Worm (Caenorhabditis elegans) whole organism, L4/young adult: Measurements from ENCODE around the gene F26D11.13.

Source experiments
- dao-5 ChIP-seq: sonication (generic microtip); optimal IDR thresholded peaks from 2 replicates; lab custom pipeline; 2016; ENCODE audit warnings: missing genotype, missing genetic modification characterization, moderate library complexity, missing compliant biosample characterization
- him-1 ChIP-seq: sonication (generic microtip); optimal IDR thresholded peaks from 2 replicates; lab custom pipeline; 2016; ENCODE audit warnings: missing genotype, missing genetic modification reagents, missing genetic modification characterization, missing compliant biosample characterization

DNA sequence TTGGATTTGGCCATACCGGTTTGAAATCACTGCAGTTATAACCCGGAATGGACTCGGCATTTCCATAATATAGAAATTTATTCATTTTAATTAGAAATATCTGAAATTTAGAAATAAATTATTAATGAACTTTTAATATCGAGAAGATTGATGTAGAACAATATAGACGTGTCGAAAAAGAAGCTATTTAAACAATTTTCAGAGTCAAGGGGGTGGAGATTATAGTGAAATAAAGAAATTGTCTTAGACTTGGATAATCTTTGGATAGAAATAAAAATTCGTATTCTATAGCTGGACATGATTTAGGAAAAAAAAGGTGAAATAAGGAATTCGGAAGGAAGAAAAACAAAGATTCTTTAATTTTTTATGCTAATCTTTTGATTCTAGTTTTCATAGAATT, 14.2 kb downstream of the F26D11.13 start, which contains the start of gene srt-53:
- no peak for TF ChIP-seq him-1 (tag; lab: Kevin White, UChicago)
- no peak for TF ChIP-seq dao-5 (tag; lab: Kevin White, UChicago)
